Worm (Caenorhabditis elegans) whole organism, L3 larva: Measurements from ENCODE around the gene ilkp-1.

Experiments
- R02D3.7 ChIP-seq: fragments of 150-350 bp; optimal IDR thresholded peaks from 2 replicates; lab custom pipeline; 2014; ENCODE audit warnings: missing biosample characterization, missing genetic modification characterization
- ceh-16 ChIP-seq: sonication (generic microtip); optimal IDR thresholded peaks from 2 replicates; lab custom pipeline; 2017; ENCODE audit warnings: missing biosample characterization, missing genetic modification characterization
- fos-1 ChIP-seq: fragments of 150-350 bp; optimal IDR thresholded peaks from 2 replicates; lab custom pipeline; 2014; ENCODE audit warnings: missing biosample characterization, missing genetic modification characterization
- nhr-11 ChIP-seq: fragments of 150-350 bp; optimal IDR thresholded peaks from 2 replicates; lab custom pipeline; 2014; ENCODE audit warnings: missing biosample characterization, missing genetic modification characterization
- pqm-1 ChIP-seq: fragments of 150-350 bp; optimal IDR thresholded peaks from 2 replicates; lab custom pipeline; 2017; ENCODE audit warnings: missing biosample characterization, missing genetic modification characterization, inconsistent platforms
- unc-62 ChIP-seq: fragments of 150-350 bp; sonication (generic microtip); optimal IDR thresholded peaks from 4 replicates; lab custom pipeline; 2014; ENCODE audit warnings: missing biosample characterization, missing genetic modification reagents, missing genetic modification characterization
- ztf-11 ChIP-seq: fragments of 150-350 bp; optimal IDR thresholded peaks from 2 replicates; lab custom pipeline; 2014; ENCODE audit warnings: missing biosample characterization, missing genetic modification characterization

DNA sequence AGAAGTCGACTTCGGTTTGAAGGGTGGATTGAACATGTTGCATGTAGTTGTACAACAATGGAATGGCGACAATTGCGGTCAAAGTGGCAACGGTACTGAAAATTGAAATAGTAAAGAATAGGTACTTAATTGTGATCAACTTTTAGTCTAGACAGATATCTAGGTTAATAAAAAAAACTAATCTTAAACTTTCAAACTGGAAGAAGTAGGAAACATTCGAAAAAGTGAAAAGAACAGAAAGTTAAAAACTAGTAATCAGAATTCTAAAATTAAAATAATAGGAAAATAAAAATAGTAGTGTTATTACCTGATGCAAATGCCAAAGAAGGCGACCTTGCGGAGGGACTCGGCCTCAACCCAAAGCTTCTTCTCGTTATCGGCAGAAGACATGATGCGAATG is 33.6 kb upstream of the ilkp-1 start:
- no peak for TF ChIP-seq ztf-11 (tag; lab: Kevin White, UChicago)
- TF ChIP-seq unc-62 (GFP tag; lab: Kevin White, UChicago), result no peak
- TF ChIP-seq R02D3.7, result no peak
- no peak for TF ChIP-seq nhr-11 (tag; lab: Kevin White, UChicago)
- no peak for TF ChIP-seq pqm-1 (tag; lab: Kevin White, UChicago)
- TF ChIP-seq ceh-16 (tag; lab: Kevin White, UChicago), result peak; percentile 8
- TF ChIP-seq fos-1, result no peak
